Fruit fly (Drosophila melanogaster) whole organism, adult: Measurements from ENCODE around the gene Mhc.

ENCODE experiments used
- CG11617 ChIP-seq: fragments of 200-800 bp; sonication (Bioruptor generic); optimal IDR thresholded peaks from 2 replicates; lab custom pipeline; 2017; ENCODE audit warnings: mild to moderate bottlenecking, missing biosample characterization, missing genetic modification reagents, missing genetic modification characterization
- CG12768 ChIP-seq: fragments of 200-800 bp; sonication (Bioruptor generic); optimal IDR thresholded peaks from 2 replicates; lab custom pipeline; 2017; ENCODE audit warnings: missing biosample characterization, missing genetic modification characterization, mild to moderate bottlenecking, moderate library complexity, missing genetic modification reagents
- CG14711 ChIP-seq: fragments of 200-800 bp; sonication (Bioruptor generic); optimal IDR thresholded peaks from 2 replicates; lab custom pipeline; 2018; ENCODE audit warnings: missing biosample characterization, mild to moderate bottlenecking, missing genetic modification characterization, moderate library complexity
- CG1620 ChIP-seq: fragments of 200-800 bp; sonication (Bioruptor generic); optimal IDR thresholded peaks from 2 replicates; lab custom pipeline; 2016; ENCODE audit warnings: missing biosample characterization, missing genetic modification characterization
- CG33017 ChIP-seq: fragments of 200-800 bp; sonication (Bioruptor generic); optimal IDR thresholded peaks from 2 replicates; lab custom pipeline; 2018; ENCODE audit warnings: missing biosample characterization, mild to moderate bottlenecking, missing genetic modification characterization, moderate library complexity
- CG5204 ChIP-seq: fragments of 200-800 bp; sonication (Bioruptor generic); optimal IDR thresholded peaks from 2 replicates; lab custom pipeline; 2016; ENCODE audit warnings: missing biosample characterization, missing genetic modification characterization
- CG7045 ChIP-seq: fragments of 200-800 bp; sonication (Bioruptor generic); optimal IDR thresholded peaks from 2 replicates; lab custom pipeline; 2017; ENCODE audit warnings: missing biosample characterization, mild to moderate bottlenecking, missing genetic modification characterization
- CG7101 ChIP-seq: fragments of 200-800 bp; sonication (Bioruptor generic); optimal IDR thresholded peaks from 2 replicates; lab custom pipeline; 2018; ENCODE audit warnings: missing biosample characterization, mild to moderate bottlenecking, missing genetic modification characterization, moderate library complexity
- Clk ChIP-seq: fragments of 200-800 bp; sonication (Bioruptor generic); optimal IDR thresholded peaks from 2 replicates; lab custom pipeline; 2017; ENCODE audit warnings: missing biosample characterization, missing genetic modification characterization
- Crg-1 ChIP-seq: fragments of 200-800 bp; sonication (Bioruptor generic); optimal IDR thresholded peaks from 2 replicates; lab custom pipeline; 2016; ENCODE audit warnings: missing biosample characterization, missing genetic modification characterization
- Hr96 ChIP-seq: fragments of 200-800 bp; sonication (Bioruptor generic); optimal IDR thresholded peaks from 2 replicates; lab custom pipeline; 2016; ENCODE audit warnings: missing biosample characterization, missing genetic modification characterization
- Mnt ChIP-seq: fragments of 200-800 bp; sonication (Bioruptor generic); optimal IDR thresholded peaks from 2 replicates; lab custom pipeline; 2016; ENCODE audit warnings: missing biosample characterization, mild to moderate bottlenecking, missing genetic modification characterization
- bab1 ChIP-seq: fragments of 200-800 bp; sonication (Bioruptor generic); optimal IDR thresholded peaks from 3 replicates; lab custom pipeline; 2019; ENCODE audit warnings: missing biosample characterization, mild to moderate bottlenecking, missing genetic modification characterization, moderate library complexity
- cic ChIP-seq: fragments of 200-800 bp; sonication (Bioruptor generic); optimal IDR thresholded peaks from 2 replicates; lab custom pipeline; 2017; ENCODE audit warnings: missing biosample characterization, mild to moderate bottlenecking, missing genetic modification characterization, moderate library complexity
- cnc ChIP-seq, 2 experiments: fragments of >200 bp; optimal IDR thresholded peaks; 2 replicates each; lab custom pipeline; 2017
- kay ChIP-seq: fragments of 200-800 bp; sonication (Bioruptor generic); peaks from one replicate; lab custom pipeline; 2016; ENCODE audit warnings: missing biosample characterization, missing genetic modification characterization, borderline replicate concordance
- ovo ChIP-seq: fragments of 200-800 bp; sonication (Bioruptor generic); optimal IDR thresholded peaks from 2 replicates; lab custom pipeline; 2016; ENCODE audit warnings: missing biosample characterization, missing genetic modification characterization
- pad ChIP-seq: fragments of 200-800 bp; sonication (Bioruptor generic); optimal IDR thresholded peaks from 3 replicates; lab custom pipeline; 2017; ENCODE audit warnings: missing biosample characterization, missing genetic modification characterization, mild to moderate bottlenecking, moderate library complexity, missing genetic modification reagents
- tj ChIP-seq: fragments of 200-800 bp; sonication (Bioruptor generic); optimal IDR thresholded peaks from 3 replicates; lab custom pipeline; 2017; ENCODE audit warnings: missing biosample characterization, mild to moderate bottlenecking, missing genetic modification characterization, moderate library complexity
- toe ChIP-seq: fragments of 200-800 bp; sonication (Bioruptor generic); optimal IDR thresholded peaks from 2 replicates; lab custom pipeline; 2016; ENCODE audit warnings: missing biosample characterization, missing genetic modification characterization

The Mhc gene

DNA sequence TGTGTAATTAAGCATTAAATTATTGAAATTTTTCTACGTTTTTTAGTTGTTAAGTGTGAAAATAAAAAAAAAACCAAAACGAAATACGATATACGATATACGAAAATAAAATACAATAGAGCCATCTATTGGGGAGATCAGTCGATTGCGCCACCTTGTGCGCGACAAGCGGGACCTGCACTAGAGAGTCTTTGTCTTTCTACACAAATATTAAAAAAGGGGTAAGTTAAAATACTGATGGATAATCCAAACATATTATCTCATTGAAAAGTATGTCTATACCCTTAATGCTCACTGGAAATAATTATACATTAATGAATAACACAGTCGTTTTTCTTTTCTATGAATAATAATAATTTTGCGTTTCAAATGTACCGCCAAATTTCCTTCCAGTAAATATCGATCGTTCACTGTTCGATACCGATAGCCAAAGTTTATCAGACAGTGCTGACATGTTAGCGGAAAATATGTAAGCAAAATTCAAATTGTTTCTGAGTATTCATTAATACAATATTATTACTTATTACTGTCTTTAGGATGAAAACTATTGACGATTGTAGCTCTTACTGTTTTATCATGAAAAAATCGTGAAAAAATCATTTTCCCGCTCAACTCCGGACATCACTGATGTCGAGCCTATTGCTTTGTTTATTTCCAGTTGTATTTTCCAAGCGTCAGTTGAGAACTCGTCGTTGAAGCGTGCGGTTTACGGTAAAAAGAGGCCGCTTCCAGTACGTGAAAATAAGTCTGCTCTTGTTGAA is 49.8 kb downstream of the Mhc start, which contains the start of gene mdy:
mdy (plus strand) TSS at position 672 of the 761 bp plus-strand sequence.
- TF ChIP-seq CG5204 (peak; percentile 70), CG1620 (GFP tag; lab: Kevin White, UChicago) (peak; percentile 35), Crg-1 (GFP tag; lab: Kevin White, UChicago) (no peak), cic (GFP tag; lab: Kevin White, UChicago) (peak; percentile 1), kay (GFP tag; lab: Kevin White, UChicago) (peak; percentile 92), CG12768 (GFP tag; lab: Kevin White, UChicago) (no peak), CG33017 (tag; lab: Kevin White, UChicago) (peak; percentile 13), Clk (GFP tag; lab: Kevin White, UChicago) (no peak), cnc (optimal IDR thresholded peaks at IDR 0.05; lab: Kevin White, UChicago) (no peak), CG14711 (tag; lab: Kevin White, UChicago) (peak; percentile 27), pad (GFP tag; lab: Kevin White, UChicago) (peak; percentile 64), CG7045 (no peak), Mnt (GFP tag; lab: Kevin White, UChicago) (peak; percentile 79), ovo (GFP tag; lab: Kevin White, UChicago) (peak; percentile 25), CG11617 (GFP tag; lab: Kevin White, UChicago) (peak; percentile 27), bab1 (GFP tag; lab: Kevin White, UChicago) (peak; percentile 65), toe (peak; percentile 28), tj (GFP tag; lab: Kevin White, UChicago) (no peak), Hr96 (GFP tag; lab: Kevin White, UChicago) (peak; percentile 57), CG7101 (tag; lab: Kevin White, UChicago) (peak; percentile 13)

DNA sequence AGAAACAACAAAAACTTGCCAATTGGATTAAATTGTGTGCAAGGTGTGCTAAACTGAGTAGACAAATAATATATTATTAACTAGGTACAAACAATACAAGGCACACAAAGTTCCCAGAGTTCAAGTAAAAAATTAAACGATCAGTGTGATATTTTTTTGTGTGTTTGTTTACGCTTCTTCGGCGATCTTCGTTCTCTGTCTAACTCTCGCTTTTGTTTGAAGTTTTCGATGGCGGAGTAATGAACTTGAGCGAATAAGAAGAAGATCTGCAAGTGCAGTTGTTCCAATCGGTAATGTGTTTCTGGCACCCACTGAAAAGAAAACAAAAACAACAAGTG is 50.4 kb downstream of the Mhc start:
- TF ChIP-seq CG7101 (tag; lab: Kevin White, UChicago) (no peak), tj (GFP tag; lab: Kevin White, UChicago) (peak; percentile 31)

DNA sequence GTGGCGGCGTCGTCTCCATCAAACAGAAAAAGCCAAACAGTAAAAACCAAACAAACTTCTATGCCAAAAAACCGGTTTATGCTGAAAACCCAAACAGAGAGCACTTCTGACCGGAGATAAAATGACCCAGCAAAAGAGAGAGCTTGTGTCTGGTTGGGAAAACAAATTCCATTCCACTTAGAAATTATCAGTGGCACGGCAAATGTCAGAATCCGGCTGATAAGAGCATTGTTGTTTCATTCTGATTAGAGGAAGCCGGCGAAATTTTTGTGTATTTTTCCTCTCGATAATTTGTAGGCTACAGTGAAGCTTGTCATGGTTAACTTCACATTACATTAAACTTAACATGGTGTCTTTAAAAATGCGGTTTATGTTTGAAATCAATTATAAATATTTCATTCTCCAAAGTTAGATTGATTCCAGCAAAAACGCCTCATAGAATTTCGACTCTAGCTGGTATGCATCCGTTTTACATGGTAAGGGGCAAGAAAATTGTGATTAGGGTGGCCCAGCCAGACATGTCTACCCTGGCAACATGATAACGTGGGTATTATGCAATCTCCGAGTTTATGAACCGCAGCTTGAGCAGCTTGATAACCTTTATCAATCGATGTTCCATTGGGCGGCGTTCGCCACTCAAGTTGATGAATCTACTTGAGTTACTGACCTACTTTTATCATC is 51.2 kb downstream of the Mhc start:
- TF ChIP-seq cnc (optimal IDR thresholded peaks at IDR 0.05; lab: Kevin White, UChicago) (no peak), CG33017 (tag; lab: Kevin White, UChicago) (no peak), CG7101 (tag; lab: Kevin White, UChicago) (no peak), Crg-1 (GFP tag; lab: Kevin White, UChicago) (no peak), CG5204 (no peak), CG12768 (GFP tag; lab: Kevin White, UChicago) (no peak), Mnt (GFP tag; lab: Kevin White, UChicago) (no peak)

DNA sequence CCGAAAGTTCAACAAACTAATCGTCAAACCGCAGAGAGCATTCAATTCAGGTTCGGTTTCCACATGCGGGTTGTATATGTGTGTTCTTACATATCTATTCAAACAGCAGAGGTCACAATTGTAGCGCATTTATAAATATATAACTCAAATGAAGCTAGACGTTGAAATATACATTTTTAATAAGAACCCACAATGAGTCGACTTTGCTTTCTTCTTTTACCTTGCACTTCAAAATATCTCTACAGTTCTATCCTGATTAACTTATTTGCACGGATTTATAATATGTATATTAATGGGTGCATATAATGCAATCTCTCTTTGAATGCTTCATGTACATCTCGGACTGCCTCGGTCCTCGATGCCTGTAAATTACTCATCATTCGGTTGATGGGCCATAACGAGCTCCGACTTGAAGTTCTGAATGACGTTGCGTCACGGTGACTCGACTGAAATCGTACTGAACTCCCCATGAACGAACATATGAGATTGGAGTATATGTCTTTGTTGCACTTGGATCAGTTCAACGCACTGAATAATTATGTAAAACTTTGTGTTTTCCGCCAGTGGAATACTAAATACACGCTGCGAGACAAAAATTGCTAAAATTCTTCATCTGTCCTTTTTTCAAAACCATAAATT is 52.1 kb downstream of the Mhc start:
- TF ChIP-seq CG14711 (tag; lab: Kevin White, UChicago) (peak; percentile 14), Clk (GFP tag; lab: Kevin White, UChicago) (no peak), pad (GFP tag; lab: Kevin White, UChicago) (no peak), CG33017 (tag; lab: Kevin White, UChicago) (peak; percentile 23), kay (GFP tag; lab: Kevin White, UChicago) (peak; percentile 46), CG12768 (GFP tag; lab: Kevin White, UChicago) (no peak), Crg-1 (GFP tag; lab: Kevin White, UChicago) (no peak), CG7045 (peak; percentile 2), CG11617 (GFP tag; lab: Kevin White, UChicago) (no peak), cnc (optimal IDR thresholded peaks at IDR 0.05; lab: Kevin White, UChicago) (peak in 1 of 2 experiments; percentile 91), cic (GFP tag; lab: Kevin White, UChicago) (no peak), Mnt (GFP tag; lab: Kevin White, UChicago) (peak; percentile 1)

dm6 chr2L:16819714-16820113 is 53.3 kb downstream of the Mhc start:
- no peak for TF ChIP-seq Clk (GFP tag; lab: Kevin White, UChicago)
- peak; percentile 59 for TF ChIP-seq CG12768 (GFP tag; lab: Kevin White, UChicago)
- peak; percentile 23 for TF ChIP-seq bab1 (GFP tag; lab: Kevin White, UChicago)
- TF ChIP-seq pad (GFP tag; lab: Kevin White, UChicago) = peak; percentile 32
- TF ChIP-seq CG7101 (tag; lab: Kevin White, UChicago) = peak; percentile 50
- peak; percentile 20 for TF ChIP-seq ovo (GFP tag; lab: Kevin White, UChicago)
- peak; percentile 33 for TF ChIP-seq CG14711 (tag; lab: Kevin White, UChicago)
- TF ChIP-seq CG5204 = peak; percentile 31
- TF ChIP-seq CG7045 = peak; percentile 76
- TF ChIP-seq CG1620 (GFP tag; lab: Kevin White, UChicago) = no peak
- TF ChIP-seq CG11617 (GFP tag; lab: Kevin White, UChicago) = peak; percentile 54
- TF ChIP-seq Mnt (GFP tag; lab: Kevin White, UChicago) = no peak
- TF ChIP-seq cic (GFP tag; lab: Kevin White, UChicago) = peak; percentile 78
- TF ChIP-seq Hr96 (GFP tag; lab: Kevin White, UChicago) = no peak
- TF ChIP-seq cnc (optimal IDR thresholded peaks at IDR 0.05; lab: Kevin White, UChicago) = no peak
- no peak for TF ChIP-seq Crg-1 (GFP tag; lab: Kevin White, UChicago)
- TF ChIP-seq toe = peak; percentile 1
- peak; percentile 82 for TF ChIP-seq CG33017 (tag; lab: Kevin White, UChicago)
- TF ChIP-seq kay (GFP tag; lab: Kevin White, UChicago) = peak; percentile 92
- no peak for TF ChIP-seq tj (GFP tag; lab: Kevin White, UChicago)
